Worm (Caenorhabditis elegans) whole organism, late embryonic: ENCODE data around the gene gcy-27.

Experiments used
- C08G9.2 ChIP-seq: sonication (generic microtip); optimal IDR thresholded peaks from 2 replicates; lab custom pipeline; 2016; ENCODE audit warnings: mild to moderate bottlenecking, missing genetic modification characterization, moderate library complexity, missing compliant biosample characterization
- C38D4.7 ChIP-seq: fragments of 200-800 bp; sonication (Bioruptor generic); optimal IDR thresholded peaks from 2 replicates; lab custom pipeline; 2018; ENCODE audit warnings: mild to moderate bottlenecking, missing genetic modification characterization, moderate library complexity, missing compliant biosample characterization
- F13H6.1 ChIP-seq: sonication (generic microtip); optimal IDR thresholded peaks from 2 replicates; lab custom pipeline; 2016; ENCODE audit warnings: missing genetic modification characterization, missing compliant biosample characterization
- Y22D7AL.16 ChIP-seq: sonication (generic microtip); optimal IDR thresholded peaks from 2 replicates; lab custom pipeline; 2016; ENCODE audit warnings: missing genetic modification characterization, missing compliant biosample characterization
- ama-1 ChIP-seq: fragments of 150-350 bp; optimal IDR thresholded peaks from 2 replicates; lab custom pipeline; 2014
- ceh-19 ChIP-seq: fragments of 200-800 bp; sonication (Bioruptor generic); optimal IDR thresholded peaks from 2 replicates; lab custom pipeline; 2018; ENCODE audit warnings: mild to moderate bottlenecking, missing genetic modification characterization, missing compliant biosample characterization
- ceh-2 ChIP-seq: sonication (generic microtip); optimal IDR thresholded peaks from 2 replicates; lab custom pipeline; 2016; ENCODE audit warnings: missing genotype, missing genetic modification characterization, missing compliant biosample characterization
- ceh-24 ChIP-seq: sonication (generic microtip); optimal IDR thresholded peaks from 2 replicates; lab custom pipeline; 2016; ENCODE audit warnings: mild to moderate bottlenecking, missing genetic modification characterization, missing compliant biosample characterization
- ceh-31 ChIP-seq: sonication (generic microtip); optimal IDR thresholded peaks from 2 replicates; lab custom pipeline; 2016; ENCODE audit warnings: missing genetic modification characterization, missing compliant biosample characterization
- ceh-48 ChIP-seq: sonication (generic microtip); optimal IDR thresholded peaks from 2 replicates; lab custom pipeline; 2016; ENCODE audit warnings: missing genetic modification characterization, inconsistent platforms, missing compliant biosample characterization
- che-1 ChIP-seq: sonication (generic microtip); optimal IDR thresholded peaks from 2 replicates; lab custom pipeline; 2016; ENCODE audit warnings: mild to moderate bottlenecking, missing genetic modification characterization, missing compliant biosample characterization
- dve-1 ChIP-seq: sonication (generic microtip); optimal IDR thresholded peaks from 2 replicates; lab custom pipeline; 2017; ENCODE audit warnings: antibody characterized with exemption, mild to moderate bottlenecking, missing genetic modification characterization, missing compliant biosample characterization
- elt-2 ChIP-seq: sonication (generic microtip); optimal IDR thresholded peaks from 2 replicates; lab custom pipeline; 2016; ENCODE audit warnings: missing genetic modification reagents, missing genetic modification characterization, missing compliant biosample characterization
- elt-4 ChIP-seq: sonication (generic microtip); optimal IDR thresholded peaks from 2 replicates; lab custom pipeline; 2016; ENCODE audit warnings: missing genetic modification characterization, missing compliant biosample characterization
- fkh-10 ChIP-seq: fragments of 150-350 bp; optimal IDR thresholded peaks from 2 replicates; lab custom pipeline; 2014; ENCODE audit warnings: missing biosample characterization, missing genetic modification reagents, missing genetic modification characterization
- hlh-8 ChIP-seq: sonication (generic microtip); optimal IDR thresholded peaks from 2 replicates; lab custom pipeline; 2016; ENCODE audit warnings: missing genotype, missing genetic modification characterization, missing compliant biosample characterization
- lim-6 ChIP-seq: sonication (generic microtip); optimal IDR thresholded peaks from 2 replicates; lab custom pipeline; 2016; ENCODE audit warnings: missing genetic modification characterization, missing compliant biosample characterization
- mec-3 ChIP-seq: sonication (generic microtip); optimal IDR thresholded peaks from 2 replicates; lab custom pipeline; 2016; ENCODE audit warnings: borderline replicate concordance, missing genetic modification characterization, missing compliant biosample characterization
- nhr-11 ChIP-seq: fragments of 150-350 bp; optimal IDR thresholded peaks from 2 replicates; lab custom pipeline; 2014; ENCODE audit warnings: missing biosample characterization, missing genetic modification characterization
- odd-2 ChIP-seq: sonication (generic microtip); optimal IDR thresholded peaks from 2 replicates; lab custom pipeline; 2017; ENCODE audit warnings: antibody characterized with exemption, mild to moderate bottlenecking, missing genetic modification characterization, missing compliant biosample characterization
- pat-9 ChIP-seq: fragments of 200-800 bp; sonication (Bioruptor generic); optimal IDR thresholded peaks from 2 replicates; lab custom pipeline; 2018; ENCODE audit warnings: mild to moderate bottlenecking, missing genetic modification characterization, moderate library complexity, missing compliant biosample characterization
- pax-1 ChIP-seq: fragments of 150-350 bp; optimal IDR thresholded peaks from 2 replicates; lab custom pipeline; 2014; ENCODE audit warnings: missing biosample characterization, missing genetic modification characterization
- pha-2 ChIP-seq: sonication (generic microtip); optimal IDR thresholded peaks from 2 replicates; lab custom pipeline; 2017; ENCODE audit warnings: mild to moderate bottlenecking, missing genetic modification characterization, missing compliant biosample characterization
- pha-4 ChIP-seq: fragments of 150-350 bp; optimal IDR thresholded peaks from 2 replicates; lab custom pipeline; 2018; ENCODE audit warnings: missing biosample characterization, missing genetic modification reagents, missing genetic modification characterization
- pqm-1 ChIP-seq: sonication (generic microtip); optimal IDR thresholded peaks from 2 replicates; lab custom pipeline; 2016; ENCODE audit warnings: missing genetic modification characterization, missing compliant biosample characterization
- pros-1 ChIP-seq: fragments of 150-350 bp; optimal IDR thresholded peaks from 2 replicates; lab custom pipeline; 2014; ENCODE audit warnings: missing biosample characterization, missing genetic modification reagents, missing genetic modification characterization
- ref-2 ChIP-seq: sonication (generic microtip); optimal IDR thresholded peaks from 2 replicates; lab custom pipeline; 2016; ENCODE audit warnings: missing genetic modification characterization, missing compliant biosample characterization
- rnt-1 ChIP-seq: sonication (generic microtip); optimal IDR thresholded peaks from 2 replicates; lab custom pipeline; 2016; ENCODE audit warnings: missing genetic modification characterization, missing compliant biosample characterization
- sdc-2 ChIP-seq: sonication (generic microtip); optimal IDR thresholded peaks from 2 replicates; lab custom pipeline; 2016; ENCODE audit warnings: missing genotype, missing genetic modification characterization, missing compliant biosample characterization
- sox-2 ChIP-seq: fragments of 200-800 bp; sonication (Bioruptor generic); IDR thresholded peaks from 2 replicates; pipeline ENCODE4 v1.3.6; 2022; ENCODE audit warnings: missing genetic modification reagents, missing genetic modification characterization, missing compliant biosample characterization
- sox-4 ChIP-seq: sonication (generic microtip); optimal IDR thresholded peaks from 2 replicates; lab custom pipeline; 2017; ENCODE audit warnings: mild to moderate bottlenecking, missing genetic modification characterization, inconsistent platforms, missing compliant biosample characterization
- tbx-2 ChIP-seq: sonication (generic microtip); optimal IDR thresholded peaks from 2 replicates; lab custom pipeline; 2016; ENCODE audit warnings: missing genetic modification characterization, missing compliant biosample characterization
- tbx-7 ChIP-seq: sonication (generic microtip); optimal IDR thresholded peaks from 2 replicates; lab custom pipeline; 2016; ENCODE audit warnings: missing genotype, missing genetic modification characterization, missing compliant biosample characterization
- ttx-3 ChIP-seq: sonication (generic microtip); optimal IDR thresholded peaks from 2 replicates; lab custom pipeline; 2016; ENCODE audit warnings: missing genetic modification reagents, missing genetic modification characterization, missing compliant biosample characterization
- unc-3 ChIP-seq, 2 experiments: fragments of 200-800 bp in 1 of 2; sonication (Bioruptor generic) in 1 of 2; sonication (generic microtip) in 1 of 2; conservative IDR thresholded peaks in 1 of 2; optimal IDR thresholded peaks in 1 of 2; 2 replicates each; pipeline versions ENCODE4 v1.3.6 to Lab custom; 2016 to 2022; ENCODE audit warnings: missing compliant biosample characterization in 2 of 2, missing genetic modification characterization in 2 of 2, missing genetic modification reagents in 1 of 2
- zip-5 ChIP-seq: sonication (generic microtip); optimal IDR thresholded peaks from 2 replicates; lab custom pipeline; 2016; ENCODE audit warnings: missing genetic modification characterization, missing compliant biosample characterization

Gene gcy-27

ce11 chrIV:17436552-17436951 is at the start of gene gcy-27:
TSS of gene gcy-27 (minus strand) at chrIV:17436652.
- TF ChIP-seq ceh-48 (tag; lab: Kevin White, UChicago) (no peak), elt-2 (no peak), pat-9 (no peak), pha-4 (tag; lab: Kevin White, UChicago) (no peak), tbx-7 (tag; lab: Kevin White, UChicago) (no peak), F13H6.1 (tag; lab: Kevin White, UChicago) (no peak), C08G9.2 (tag; lab: Kevin White, UChicago) (no peak), ref-2 (no peak)

- TF ChIP-seq ceh-24 (tag; lab: Kevin White, UChicago): no peak
- TF ChIP-seq ttx-3 (tag; lab: Kevin White, UChicago): no peak
- TF ChIP-seq fkh-10 (GFP tag; lab: Kevin White, UChicago): no peak
- no peak for TF ChIP-seq hlh-8 (tag; lab: Kevin White, UChicago)
- TF ChIP-seq dve-1 (tag; lab: Kevin White, UChicago): no peak
- no peak for TF ChIP-seq rnt-1 (tag; lab: Kevin White, UChicago)
- no peak for TF ChIP-seq pha-2 (tag; lab: Kevin White, UChicago)
- no peak for TF ChIP-seq pax-1 (tag; lab: Kevin White, UChicago)
- no peak for TF ChIP-seq ceh-2
- TF ChIP-seq mec-3 (tag; lab: Kevin White, UChicago): no peak
These were observed 46.8 kb upstream of the gcy-27 start, which contains the start of gene rabr-2 for ce11 chrIV:17483230-17483629. TSS of gene rabr-2 (minus strand) at chrIV:17483330.

DNA sequence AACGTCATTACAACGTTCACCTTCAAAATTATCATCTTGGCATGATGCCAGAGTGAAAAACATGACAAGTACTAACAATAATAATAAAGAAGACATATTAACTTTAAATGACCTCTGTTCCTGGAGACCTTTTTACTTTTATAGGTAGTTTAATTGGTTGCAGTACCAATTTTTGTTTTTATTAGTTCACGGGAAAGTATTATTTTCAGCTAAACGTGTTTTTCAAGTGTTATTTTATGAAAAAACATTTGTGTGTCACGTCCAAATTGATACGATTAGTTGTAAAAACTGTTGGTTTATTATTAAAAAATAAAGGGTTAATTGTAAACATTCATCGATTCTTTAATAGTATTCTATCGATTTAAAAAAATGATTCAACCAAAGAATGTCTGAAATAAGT is 39.3 kb upstream of the gcy-27 start, which contains the start of gene grl-24:
TSS of gene grl-24 (minus strand) at position 101 of the 400 bp plus-strand sequence.
- no peak for TF ChIP-seq ceh-19 (GFP tag; lab: Kevin White, UChicago)
- no peak for TF ChIP-seq sox-2 (GFP tag; lab: Robert Waterston, UW)
- no peak for TF ChIP-seq pax-1 (tag; lab: Kevin White, UChicago)
- TF ChIP-seq tbx-2 (tag; lab: Kevin White, UChicago): no peak
- no peak for TF ChIP-seq sox-4 (tag; lab: Kevin White, UChicago)
- TF ChIP-seq ceh-31 (tag; lab: Kevin White, UChicago): no peak
- TF ChIP-seq ttx-3 (tag; lab: Kevin White, UChicago): no peak
- TF ChIP-seq C38D4.7 (GFP tag; lab: Kevin White, UChicago): no peak
- no peak for TF ChIP-seq ceh-2
- no peak for TF ChIP-seq pat-9
- no peak for TF ChIP-seq ceh-24 (tag; lab: Kevin White, UChicago)
- TF ChIP-seq elt-4 (tag; lab: Kevin White, UChicago): no peak
- TF ChIP-seq C08G9.2 (tag; lab: Kevin White, UChicago): no peak
- TF ChIP-seq unc-3 (GFP tag; conservative IDR thresholded peaks at IDR 0.05; lab: Robert Waterston, UW): no peak
- no peak for TF ChIP-seq unc-3 (tag; optimal IDR thresholded peaks at IDR 0.05; lab: Kevin White, UChicago)
- TF ChIP-seq lim-6 (tag; lab: Kevin White, UChicago): no peak
- TF ChIP-seq nhr-11 (tag; lab: Kevin White, UChicago): no peak
- no peak for TF ChIP-seq Y22D7AL.16 (tag; lab: Kevin White, UChicago)
- no peak for TF ChIP-seq odd-2
- TF ChIP-seq fkh-10 (GFP tag; lab: Kevin White, UChicago): no peak
- no peak for TF ChIP-seq zip-5 (tag; lab: Kevin White, UChicago)

- TF ChIP-seq pqm-1 (no peak), pros-1 (tag; lab: Kevin White, UChicago) (no peak), ceh-2 (no peak), ceh-31 (tag; lab: Kevin White, UChicago) (no peak), unc-3 (GFP tag; conservative IDR thresholded peaks at IDR 0.05; lab: Robert Waterston, UW) (no peak), unc-3 (tag; optimal IDR thresholded peaks at IDR 0.05; lab: Kevin White, UChicago) (no peak), F13H6.1 (tag; lab: Kevin White, UChicago) (no peak), Y22D7AL.16 (tag; lab: Kevin White, UChicago) (no peak), ceh-24 (tag; lab: Kevin White, UChicago) (no peak), tbx-2 (tag; lab: Kevin White, UChicago) (no peak), ama-1 (lab: Kevin White, UChicago) (no peak), sdc-2 (tag; lab: Kevin White, UChicago) (no peak), ceh-19 (GFP tag; lab: Kevin White, UChicago) (no peak), pax-1 (tag; lab: Kevin White, UChicago) (no peak), rnt-1 (tag; lab: Kevin White, UChicago) (no peak), che-1 (no peak), mec-3 (tag; lab: Kevin White, UChicago) (no peak)
These were observed 38.8 kb upstream of the gcy-27 start, which contains the start of gene F11E6.9 for ce11 chrIV:17475242-17475641. TSS of gene F11E6.9 (minus strand) at chrIV:17475342.
